Fruit fly (Drosophila melanogaster) whole organism, wandering third instar larva: Measurements from ENCODE around the gene dUTPase.

Source experiments
- Abd-B ChIP-seq: fragments of >200 bp; optimal IDR thresholded peaks from 2 replicates; lab custom pipeline; 2017; ENCODE audit warnings: missing biosample characterization, missing genetic modification characterization
- CG32264 ChIP-seq: fragments of 200-800 bp; sonication (Bioruptor generic); optimal IDR thresholded peaks from 2 replicates; lab custom pipeline; 2016; ENCODE audit warnings: missing biosample characterization, missing genetic modification characterization
- CG9705 ChIP-seq: fragments of 200-800 bp; sonication (Bioruptor generic); optimal IDR thresholded peaks from 2 replicates; lab custom pipeline; 2018; ENCODE audit warnings: missing biosample characterization, mild to moderate bottlenecking, missing genetic modification characterization
- CrebA ChIP-seq: fragments of 200-800 bp; sonication (Bioruptor generic); optimal IDR thresholded peaks from 2 replicates; lab custom pipeline; 2016; ENCODE audit warnings: missing biosample characterization, mild to moderate bottlenecking, missing genetic modification characterization, borderline replicate concordance
- Dif ChIP-seq: fragments of 200-275, 200-300 bp; sonication (Bioruptor generic); optimal IDR thresholded peaks from 2 replicates; lab custom pipeline; 2018; ENCODE audit warnings: missing biosample characterization, missing genetic modification characterization; ENCODE audit not compliant: partially characterized antibody
- HLH106 ChIP-seq: fragments of 200-800 bp; optimal IDR thresholded peaks from 3 replicates; lab custom pipeline; 2019; ENCODE audit warnings: missing biosample characterization, mild to moderate bottlenecking, missing genetic modification characterization, moderate library complexity
- Hnf4 ChIP-seq: fragments of 200-800 bp; sonication (Bioruptor generic); optimal IDR thresholded peaks from 2 replicates; lab custom pipeline; 2016; ENCODE audit warnings: missing biosample characterization, mild to moderate bottlenecking, missing genetic modification characterization
- Hr78 ChIP-seq: fragments of >200 bp; optimal IDR thresholded peaks from 2 replicates; lab custom pipeline; 2017; ENCODE audit warnings: missing biosample characterization, missing genetic modification characterization
- Hr83 ChIP-seq: fragments of 200-300 bp; sonication (Bioruptor generic); optimal IDR thresholded peaks from 2 replicates; lab custom pipeline; 2016; ENCODE audit warnings: missing biosample characterization, mild to moderate bottlenecking, missing genetic modification characterization, moderate library complexity; ENCODE audit not compliant: poor library complexity, severe bottlenecking
- Jra ChIP-seq: sonication (Bioruptor generic); optimal IDR thresholded peaks from 2 replicates; lab custom pipeline; 2016; ENCODE audit warnings: missing biosample characterization, missing genetic modification characterization
- Mio ChIP-seq: sonication (Bioruptor generic); optimal IDR thresholded peaks from 2 replicates; lab custom pipeline; 2016; ENCODE audit warnings: missing biosample characterization, missing genetic modification characterization
- Myc ChIP-seq: fragments of >200 bp; optimal IDR thresholded peaks from 2 replicates; lab custom pipeline; 2017
- N ChIP-seq: fragments of >200 bp; optimal IDR thresholded peaks from 2 replicates; lab custom pipeline; 2018; ENCODE audit warnings: missing biosample characterization, missing external identifiers, missing genetic modification characterization
- OdsH ChIP-seq: fragments of 200-800 bp; sonication (Bioruptor generic); optimal IDR thresholded peaks from 2 replicates; lab custom pipeline; 2016; ENCODE audit warnings: missing biosample characterization, mild to moderate bottlenecking, missing genetic modification characterization
- Rel ChIP-seq, 2 experiments: fragments of 200-800 bp; sonication (Bioruptor generic) in 1 of 2; optimal IDR thresholded peaks; 2 replicates in 1 of 2; 3 replicates in 1 of 2; lab custom pipeline; 2016 to 2019; ENCODE audit warnings: mild to moderate bottlenecking in 2 of 2, missing biosample characterization in 2 of 2, missing genetic modification characterization in 2 of 2, moderate library complexity in 1 of 2
- Sp1 ChIP-seq: fragments of 200-800 bp; sonication (Bioruptor generic); optimal IDR thresholded peaks from 3 replicates; lab custom pipeline; 2019; ENCODE audit warnings: missing biosample characterization, mild to moderate bottlenecking, missing genetic modification characterization, moderate library complexity
- br ChIP-seq: fragments of 200-800 bp; sonication (Bioruptor generic); optimal IDR thresholded peaks from 2 replicates; lab custom pipeline; 2016; ENCODE audit warnings: missing biosample characterization, missing genetic modification characterization
- brk ChIP-seq: fragments of 200-800 bp; sonication (Bioruptor generic); optimal IDR thresholded peaks from 2 replicates; lab custom pipeline; 2016; ENCODE audit warnings: missing biosample characterization, mild to moderate bottlenecking, missing genetic modification characterization
- dl ChIP-seq, 2 experiments: fragments of 175-275, 200-275 bp in 1 of 2; fragments of 200-275 bp in 1 of 2; sonication (Bioruptor generic); optimal IDR thresholded peaks; lab custom pipeline; 2018; ENCODE audit warnings: mild to moderate bottlenecking in 2 of 2, missing biosample characterization in 2 of 2, missing genetic modification characterization in 2 of 2, moderate library complexity in 2 of 2; ENCODE audit not compliant: partially characterized antibody in 2 of 2, insufficient read depth in 1 of 2
- dmrt93B ChIP-seq: fragments of 200-800 bp; sonication (Bioruptor generic); optimal IDR thresholded peaks from 2 replicates; lab custom pipeline; 2018; ENCODE audit warnings: missing biosample characterization, mild to moderate bottlenecking, missing genetic modification characterization
- dsf ChIP-seq: sonication (Bioruptor generic); optimal IDR thresholded peaks from 2 replicates; lab custom pipeline; 2016; ENCODE audit warnings: missing biosample characterization, missing genetic modification characterization, borderline replicate concordance
- ey ChIP-seq: fragments of 200-800 bp; sonication (Bioruptor generic); optimal IDR thresholded peaks from 2 replicates; lab custom pipeline; 2016; ENCODE audit warnings: missing biosample characterization, missing genetic modification characterization
- foxo ChIP-seq, 2 experiments: fragments of 200-800 bp; sonication (Bioruptor generic); optimal IDR thresholded peaks; 2 replicates in 1 of 2; 3 replicates in 1 of 2; lab custom pipeline; 2016 to 2017; ENCODE audit warnings: missing biosample characterization in 2 of 2, missing genetic modification characterization in 2 of 2
- fru ChIP-seq: fragments of 200-800 bp; sonication (Bioruptor generic); optimal IDR thresholded peaks from 3 replicates; lab custom pipeline; 2016; ENCODE audit warnings: missing biosample characterization, mild to moderate bottlenecking, missing genetic modification characterization
- h ChIP-seq: fragments of 200-800 bp; sonication (Bioruptor generic); optimal IDR thresholded peaks from 3 replicates; lab custom pipeline; 2016; ENCODE audit warnings: missing biosample characterization, mild to moderate bottlenecking, missing genetic modification characterization
- jim ChIP-seq: fragments of 175-275, 200-325 bp; sonication (Bioruptor generic); optimal IDR thresholded peaks from 2 replicates; lab custom pipeline; 2016; ENCODE audit warnings: missing biosample characterization, mild to moderate bottlenecking, missing genetic modification characterization
- lola ChIP-seq: fragments of >200 bp; optimal IDR thresholded peaks from 2 replicates; lab custom pipeline; 2017; ENCODE audit warnings: missing biosample characterization, missing genetic modification characterization
- psq ChIP-seq: fragments of 200-800 bp; sonication (Bioruptor generic); optimal IDR thresholded peaks from 3 replicates; lab custom pipeline; 2017; ENCODE audit warnings: missing biosample characterization, mild to moderate bottlenecking, missing genetic modification characterization, moderate library complexity
- rgr ChIP-seq: fragments of 200-800 bp; sonication (Bioruptor generic); optimal IDR thresholded peaks from 3 replicates; lab custom pipeline; 2016; ENCODE audit warnings: missing biosample characterization, mild to moderate bottlenecking, missing genetic modification characterization
- sage ChIP-seq: fragments of 200-800 bp; sonication (Bioruptor generic); optimal IDR thresholded peaks from 2 replicates; lab custom pipeline; 2016; ENCODE audit warnings: missing biosample characterization, mild to moderate bottlenecking, missing genetic modification characterization
- sv ChIP-seq: fragments of 200-800 bp; sonication (Bioruptor generic); optimal IDR thresholded peaks from 3 replicates; lab custom pipeline; 2016; ENCODE audit warnings: missing biosample characterization, missing genetic modification characterization
- tai ChIP-seq: sonication (Bioruptor generic); optimal IDR thresholded peaks from 2 replicates; lab custom pipeline; 2016; ENCODE audit warnings: missing biosample characterization, missing genetic modification characterization
- usp ChIP-seq: fragments of >200 bp; optimal IDR thresholded peaks from 2 replicates; lab custom pipeline; 2017; ENCODE audit warnings: missing biosample characterization, missing genetic modification characterization
- woc ChIP-seq: sonication (Bioruptor generic); optimal IDR thresholded peaks from 2 replicates; lab custom pipeline; 2016; ENCODE audit warnings: missing biosample characterization, mild to moderate bottlenecking, missing genetic modification characterization

dUTPase gene

dm6 chr2L:11049723-11050122, 38.6 kb downstream of the dUTPase start:
- TF ChIP-seq Hr83 (no peak), Rel (GFP tag; optimal IDR thresholded peaks at IDR 0.05; lab: Kevin White, UChicago) (no peak), Rel (tag; optimal IDR thresholded peaks at IDR 0.05; lab: Kevin White, UChicago) (peak; percentile 49)
- TF ChIP-seq, all 38 proteins: peak for 1

dm6 chr2L:11051644-11052492, 40.8 kb downstream of the dUTPase start:
- TF ChIP-seq foxo (GFP tag; optimal IDR thresholded peaks at IDR 0.05; lab: Kevin White, UChicago), result peak in 1 of 2 experiments; percentile 18
- TF ChIP-seq dmrt93B (GFP tag; lab: Kevin White, UChicago), result no peak
- TF ChIP-seq ey (GFP tag; lab: Kevin White, UChicago), result peak; percentile 43
- TF ChIP-seq dl (GFP tag; optimal IDR thresholded peaks at IDR 0.05; lab: Kevin White, UChicago; ENCODE audit: insufficient read depth in 1 of 2, partially characterized antibody in 2 of 2), result no peak
- TF ChIP-seq N (GFP tag; lab: Kevin White, UChicago), result no peak
- peak; percentile 21 for TF ChIP-seq rgr (GFP tag; lab: Kevin White, UChicago)
- peak; percentile 25 for TF ChIP-seq woc (GFP tag; lab: Kevin White, UChicago)
- TF ChIP-seq h (GFP tag; lab: Kevin White, UChicago), result peak; percentile 44
- TF ChIP-seq fru (GFP tag; lab: Kevin White, UChicago), result peak; percentile 74
- TF ChIP-seq HLH106 (tag; lab: Kevin White, UChicago), result peak; percentile 18
- TF ChIP-seq Hr78, result no peak
- TF ChIP-seq, all 38 proteins: peak for 7

- peak; percentile 84 for TF ChIP-seq fru (GFP tag; lab: Kevin White, UChicago)
- TF ChIP-seq Hnf4, result peak; percentile 6
- TF ChIP-seq rgr (GFP tag; lab: Kevin White, UChicago), result peak; percentile 36
- no peak for TF ChIP-seq woc (GFP tag; lab: Kevin White, UChicago)
- TF ChIP-seq N (GFP tag; lab: Kevin White, UChicago), result no peak
- peak in 1 of 2 experiments; percentile 24 for TF ChIP-seq foxo (GFP tag; optimal IDR thresholded peaks at IDR 0.05; lab: Kevin White, UChicago)
- TF ChIP-seq h (GFP tag; lab: Kevin White, UChicago), result no peak
- TF ChIP-seq lola (GFP tag; lab: Kevin White, UChicago), result no peak
- TF ChIP-seq Sp1 (GFP tag; lab: Kevin White, UChicago), result peak; percentile 61
- TF ChIP-seq dmrt93B (GFP tag; lab: Kevin White, UChicago), result peak; percentile 30
- peak; percentile 36 for TF ChIP-seq sage (GFP tag; lab: Kevin White, UChicago)
- TF ChIP-seq HLH106 (tag; lab: Kevin White, UChicago), result peak; percentile 74
These were observed 41.3 kb downstream of the dUTPase start for dm6 chr2L:11052493-11052788.

dm6 chr2L:11053018-11053807, 42.1 kb downstream of the dUTPase start:
- no peak for TF ChIP-seq Hr78
- no peak for TF ChIP-seq sv (GFP tag; lab: Kevin White, UChicago)
- TF ChIP-seq usp (GFP tag; lab: Kevin White, UChicago), result no peak
- peak; percentile 46 to 95 for TF ChIP-seq foxo (GFP tag; optimal IDR thresholded peaks at IDR 0.05; lab: Kevin White, UChicago)
- peak; percentile 98 for TF ChIP-seq woc (GFP tag; lab: Kevin White, UChicago)
- TF ChIP-seq Dif, result no peak
- TF ChIP-seq CG9705 (GFP tag; lab: Kevin White, UChicago), result peak; percentile 89
- peak; percentile 42 for TF ChIP-seq Mio
- TF ChIP-seq tai, result peak; percentile 84
- peak; percentile 89 for TF ChIP-seq psq (GFP tag; lab: Kevin White, UChicago)
- peak; percentile 94 for TF ChIP-seq OdsH (GFP tag; lab: Kevin White, UChicago)
- TF ChIP-seq CG32264 (GFP tag; lab: Kevin White, UChicago), result peak; percentile 84
- TF ChIP-seq fru (GFP tag; lab: Kevin White, UChicago), result peak; percentile 93
- TF ChIP-seq ey (GFP tag; lab: Kevin White, UChicago), result peak; percentile 94
- peak; percentile 84 for TF ChIP-seq Sp1 (GFP tag; lab: Kevin White, UChicago)
- TF ChIP-seq jim (GFP tag; lab: Kevin White, UChicago), result peak; percentile 66
- peak; percentile 91 for TF ChIP-seq CrebA (GFP tag; lab: Kevin White, UChicago)
- peak in 1 of 2 experiments; percentile 25 for TF ChIP-seq dl (GFP tag; optimal IDR thresholded peaks at IDR 0.05; lab: Kevin White, UChicago; ENCODE audit: insufficient read depth in 1 of 2, partially characterized antibody in 2 of 2)
- TF ChIP-seq br, result peak; percentile 92
- peak; percentile 61 for TF ChIP-seq Jra (GFP tag; lab: Kevin White, UChicago)
- peak; percentile 92 for TF ChIP-seq brk (GFP tag; lab: Kevin White, UChicago)
- peak; percentile 80 for TF ChIP-seq sage (GFP tag; lab: Kevin White, UChicago)
- TF ChIP-seq Myc (lab: Kevin White, UChicago), result no peak
- TF ChIP-seq Hr83, result peak; percentile 27
- TF ChIP-seq h (GFP tag; lab: Kevin White, UChicago), result peak; percentile 97
- TF ChIP-seq rgr (GFP tag; lab: Kevin White, UChicago), result peak; percentile 92
- peak; percentile 94 for TF ChIP-seq HLH106 (tag; lab: Kevin White, UChicago)
- no peak for TF ChIP-seq Abd-B (GFP tag; lab: Kevin White, UChicago)
- no peak for TF ChIP-seq N (GFP tag; lab: Kevin White, UChicago)
- TF ChIP-seq dmrt93B (GFP tag; lab: Kevin White, UChicago), result peak; percentile 85
- peak; percentile 87 for TF ChIP-seq Rel (GFP tag; optimal IDR thresholded peaks at IDR 0.05; lab: Kevin White, UChicago)
- TF ChIP-seq Rel (tag; optimal IDR thresholded peaks at IDR 0.05; lab: Kevin White, UChicago), result peak; percentile 70
- no peak for TF ChIP-seq lola (GFP tag; lab: Kevin White, UChicago)
- peak; percentile 40 for TF ChIP-seq dsf (GFP tag; lab: Kevin White, UChicago)
- peak; percentile 76 for TF ChIP-seq Hnf4
